Fruit fly (Drosophila melanogaster) whole organism, prepupa: ENCODE data around the gene CG7872.

ENCODE experiments used
- Blimp-1 ChIP-seq: fragments of 200-800 bp; sonication (Bioruptor generic); optimal IDR thresholded peaks from 3 replicates; lab custom pipeline; 2017; ENCODE audit warnings: missing biosample characterization, missing genetic modification characterization, mild to moderate bottlenecking, moderate library complexity, missing genetic modification reagents
- CG10631 ChIP-seq: fragments of 200-800 bp; sonication (Bioruptor generic); optimal IDR thresholded peaks from 2 replicates; lab custom pipeline; 2016; ENCODE audit warnings: missing biosample characterization, missing genetic modification characterization
- CG11762 ChIP-seq: fragments of 200-800 bp; sonication (Bioruptor generic); optimal IDR thresholded peaks from 3 replicates; lab custom pipeline; 2016; ENCODE audit warnings: missing biosample characterization, missing genetic modification characterization; ENCODE audit not compliant: insufficient read depth
- CG11902 ChIP-seq: fragments of 200-800 bp; sonication (Bioruptor generic); optimal IDR thresholded peaks from 3 replicates; lab custom pipeline; 2016; ENCODE audit warnings: missing biosample characterization, missing genetic modification characterization
- CG15336 ChIP-seq: fragments of 200-800 bp; sonication (Bioruptor generic); IDR thresholded peaks from 2 replicates; pipeline ENCODE4 v1.3.6; 2022; ENCODE audit warnings: missing biosample characterization, missing genetic modification characterization
- CG1621 ChIP-seq: fragments of 200-800 bp; sonication (Bioruptor generic); optimal IDR thresholded peaks from 3 replicates; lab custom pipeline; 2018; ENCODE audit warnings: missing biosample characterization, mild to moderate bottlenecking, missing genetic modification characterization
- CG3032 ChIP-seq: fragments of 200-800 bp; optimal IDR thresholded peaks from 2 replicates; lab custom pipeline; 2019; ENCODE audit warnings: missing biosample characterization, mild to moderate bottlenecking, missing genetic modification characterization, moderate library complexity
- CG31627 ChIP-seq: fragments of 200-800 bp; sonication (Bioruptor generic); optimal IDR thresholded peaks from 3 replicates; lab custom pipeline; 2016; ENCODE audit warnings: missing biosample characterization, missing genetic modification characterization
- CG32006 ChIP-seq: fragments of 200-800 bp; sonication (Bioruptor generic); optimal IDR thresholded peaks from 3 replicates; lab custom pipeline; 2017; ENCODE audit warnings: missing biosample characterization, mild to moderate bottlenecking, missing genetic modification characterization
- CG34406 ChIP-seq: fragments of 200-800 bp; sonication (Bioruptor generic); optimal IDR thresholded peaks from 3 replicates; lab custom pipeline; 2016; ENCODE audit warnings: missing biosample characterization, missing genetic modification characterization
- CG4318 ChIP-seq: fragments of 200-800 bp; sonication (Bioruptor generic); optimal IDR thresholded peaks from 3 replicates; lab custom pipeline; 2017; ENCODE audit warnings: missing biosample characterization, mild to moderate bottlenecking, missing genetic modification characterization
- CG6163 ChIP-seq: fragments of 200-800 bp; sonication (Bioruptor generic); IDR thresholded peaks from 3 replicates; pipeline ENCODE4 v1.3.6; 2022; ENCODE audit warnings: missing biosample characterization, missing genetic modification characterization
- CG6792 ChIP-seq: fragments of 200-800 bp; sonication (Bioruptor generic); optimal IDR thresholded peaks from 3 replicates; lab custom pipeline; 2016; ENCODE audit warnings: missing biosample characterization, missing genetic modification characterization
- CG6808 ChIP-seq: fragments of 200-800 bp; sonication (Bioruptor generic); optimal IDR thresholded peaks from 3 replicates; lab custom pipeline; 2017; ENCODE audit warnings: missing biosample characterization, missing genetic modification characterization, mild to moderate bottlenecking, moderate library complexity, missing genetic modification reagents
- CG8119 ChIP-seq: fragments of 200-800 bp; sonication (Bioruptor generic); IDR thresholded peaks from 3 replicates; pipeline ENCODE4 v1.3.6; 2022; ENCODE audit warnings: missing biosample characterization, missing genetic modification characterization
- CG8319 ChIP-seq: fragments of 200-800 bp; sonication (Bioruptor generic); optimal IDR thresholded peaks from 3 replicates; lab custom pipeline; 2016; ENCODE audit warnings: missing biosample characterization, missing genetic modification characterization
- CG8632 ChIP-seq: fragments of 200-800 bp; sonication (Bioruptor generic); optimal IDR thresholded peaks from 3 replicates; lab custom pipeline; 2016; ENCODE audit warnings: missing biosample characterization, missing genetic modification characterization
- CG9139 ChIP-seq: fragments of 200-800 bp; sonication (Bioruptor generic); optimal IDR thresholded peaks from 3 replicates; lab custom pipeline; 2017; ENCODE audit warnings: missing biosample characterization, mild to moderate bottlenecking, missing genetic modification characterization
- Eip78C ChIP-seq: fragments of 200-800 bp; sonication (Bioruptor generic); peaks from one replicate; lab custom pipeline; 2016; ENCODE audit warnings: missing biosample characterization, missing genetic modification characterization
- Eip93F ChIP-seq: fragments of 200-800 bp; sonication (Bioruptor generic); optimal IDR thresholded peaks from 2 replicates; lab custom pipeline; 2016; ENCODE audit warnings: missing biosample characterization, mild to moderate bottlenecking, missing genetic modification characterization
- Ets21C ChIP-seq: fragments of 200-800 bp; sonication (Bioruptor generic); optimal IDR thresholded peaks from 3 replicates; lab custom pipeline; 2016; ENCODE audit warnings: missing biosample characterization, missing genetic modification characterization
- Ets96B ChIP-seq: fragments of 200-800 bp; optimal IDR thresholded peaks from 2 replicates; lab custom pipeline; 2019; ENCODE audit warnings: missing biosample characterization, mild to moderate bottlenecking, missing genetic modification characterization, moderate library complexity
- Gug ChIP-seq: fragments of 200-800 bp; sonication (Bioruptor generic); IDR thresholded peaks from 2 replicates; pipeline ENCODE4 v1.3.6; 2022; ENCODE audit warnings: missing biosample characterization, missing genetic modification characterization
- Hr38 ChIP-seq: sonication (Bioruptor generic); optimal IDR thresholded peaks from 2 replicates; lab custom pipeline; 2016; ENCODE audit warnings: missing biosample characterization, missing genetic modification characterization
- Hr39 ChIP-seq: fragments of 200-800 bp; sonication (Bioruptor generic); optimal IDR thresholded peaks from 2 replicates; lab custom pipeline; 2016; ENCODE audit warnings: missing biosample characterization, missing genetic modification characterization
- Hr4 ChIP-seq: fragments of 200-800 bp; sonication (Bioruptor generic); optimal IDR thresholded peaks from 3 replicates; lab custom pipeline; 2016; ENCODE audit warnings: missing biosample characterization, missing genetic modification characterization
- Lpt ChIP-seq: fragments of 200-800 bp; sonication (Bioruptor generic); optimal IDR thresholded peaks from 3 replicates; lab custom pipeline; 2016; ENCODE audit warnings: missing biosample characterization, missing genetic modification characterization
- Met ChIP-seq: fragments of 200-800 bp; sonication (Bioruptor generic); optimal IDR thresholded peaks from 3 replicates; lab custom pipeline; 2016; ENCODE audit warnings: missing biosample characterization, missing genetic modification characterization
- OdsH ChIP-seq: fragments of 200-800 bp; sonication (Bioruptor generic); optimal IDR thresholded peaks from 3 replicates; lab custom pipeline; 2016; ENCODE audit warnings: missing biosample characterization, missing genetic modification characterization
- Sox102F ChIP-seq: fragments of 200-800 bp; sonication (Bioruptor generic); optimal IDR thresholded peaks from 2 replicates; lab custom pipeline; 2016; ENCODE audit warnings: missing biosample characterization, mild to moderate bottlenecking, missing genetic modification characterization
- Sox14 ChIP-seq: fragments of 200-800 bp; sonication (Bioruptor generic); optimal IDR thresholded peaks from 3 replicates; lab custom pipeline; 2016; ENCODE audit warnings: missing biosample characterization, missing genetic modification characterization
- acj6 ChIP-seq: fragments of 200-800 bp; sonication (Bioruptor generic); optimal IDR thresholded peaks from 3 replicates; lab custom pipeline; 2016; ENCODE audit warnings: missing biosample characterization, missing genetic modification characterization
- cyc ChIP-seq: fragments of 200-800 bp; sonication (Bioruptor generic); optimal IDR thresholded peaks from 3 replicates; lab custom pipeline; 2016; ENCODE audit warnings: missing biosample characterization, missing genetic modification characterization
- dac ChIP-seq: fragments of 200-800 bp; sonication (Bioruptor generic); optimal IDR thresholded peaks from 2 replicates; lab custom pipeline; 2017; ENCODE audit warnings: missing biosample characterization, mild to moderate bottlenecking, missing genetic modification characterization
- dsx ChIP-seq: fragments of 200-800 bp; optimal IDR thresholded peaks from 3 replicates; lab custom pipeline; 2019; ENCODE audit warnings: missing biosample characterization, mild to moderate bottlenecking, missing genetic modification characterization, moderate library complexity; ENCODE audit not compliant: poor library complexity, severe bottlenecking
- eg ChIP-seq: fragments of 200-800 bp; sonication (Bioruptor generic); IDR thresholded peaks from 3 replicates; pipeline ENCODE4 v1.3.6; 2022; ENCODE audit warnings: missing biosample characterization, missing genetic modification characterization
- fd59A ChIP-seq: fragments of 200-800 bp; sonication (Bioruptor generic); optimal IDR thresholded peaks from 2 replicates; lab custom pipeline; 2017; ENCODE audit warnings: missing biosample characterization, mild to moderate bottlenecking, missing genetic modification characterization, missing genetic modification reagents
- lz ChIP-seq: fragments of 200-800 bp; sonication (Bioruptor generic); optimal IDR thresholded peaks from 3 replicates; lab custom pipeline; 2016; ENCODE audit warnings: missing biosample characterization, missing genetic modification characterization
- net ChIP-seq: fragments of 200-800 bp; sonication (Bioruptor generic); optimal IDR thresholded peaks from 3 replicates; lab custom pipeline; 2016; ENCODE audit warnings: missing biosample characterization, missing genetic modification characterization
- salr ChIP-seq, 2 experiments: fragments of 200-800 bp; sonication (Bioruptor generic); optimal IDR thresholded peaks; 3 replicates each; lab custom pipeline; 2016 to 2018; ENCODE audit warnings: missing biosample characterization in 2 of 2, missing genetic modification characterization in 2 of 2, mild to moderate bottlenecking in 1 of 2
- ss ChIP-seq, 2 experiments: fragments of 200-800 bp; sonication (Bioruptor generic); optimal IDR thresholded peaks; 2 replicates in 1 of 2; 3 replicates in 1 of 2; lab custom pipeline; 2017 to 2018; ENCODE audit warnings: mild to moderate bottlenecking in 2 of 2, missing biosample characterization in 2 of 2, missing genetic modification characterization in 2 of 2, moderate library complexity in 1 of 2
- svp ChIP-seq: fragments of 200-800 bp; sonication (Bioruptor generic); peaks from one replicate; lab custom pipeline; 2016; ENCODE audit warnings: missing biosample characterization, missing genetic modification characterization
- topi ChIP-seq: fragments of 200-800 bp; sonication (Bioruptor generic); optimal IDR thresholded peaks from 3 replicates; lab custom pipeline; 2016; ENCODE audit warnings: missing biosample characterization, missing genetic modification characterization
- vri ChIP-seq: fragments of 200-800 bp; sonication (Bioruptor generic); optimal IDR thresholded peaks from 3 replicates; lab custom pipeline; 2016; ENCODE audit warnings: missing biosample characterization, mild to moderate bottlenecking, missing genetic modification characterization

The CG7872 gene

DNA sequence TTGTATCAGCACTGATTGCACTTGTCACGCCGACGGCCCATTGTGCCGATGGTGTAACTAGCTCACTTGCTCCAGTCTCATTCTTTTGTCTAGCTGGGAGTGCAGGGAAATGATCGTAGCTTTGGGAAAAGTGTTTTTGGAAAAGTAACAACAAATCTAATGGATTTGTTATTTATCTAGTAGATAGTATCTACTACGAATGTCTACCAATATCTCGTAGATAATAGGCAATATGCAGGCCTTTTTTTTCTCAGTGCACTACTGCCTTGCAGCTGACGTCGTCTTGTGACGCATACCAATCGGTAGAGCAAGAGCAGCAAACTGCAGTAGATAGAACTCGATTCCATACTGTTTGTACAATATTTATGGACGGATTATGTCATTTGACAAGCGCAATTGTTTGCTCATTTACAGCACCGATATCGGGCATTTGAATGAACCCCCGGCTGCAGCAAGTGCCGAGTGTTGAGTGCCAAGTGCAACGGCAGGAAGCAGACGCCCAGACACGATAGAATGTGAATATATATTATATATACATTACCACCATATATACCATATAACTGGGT, 34.4 kb upstream of the CG7872 start (continued):
- peak; percentile 2 for TF ChIP-seq net (GFP tag; lab: Kevin White, UChicago)
- peak; percentile 29 for TF ChIP-seq acj6
- TF ChIP-seq Ets96B (tag; lab: Kevin White, UChicago), result peak; percentile 2
- TF ChIP-seq Sox14 (GFP tag; lab: Kevin White, UChicago), result peak; percentile 61
- TF ChIP-seq CG10631 (GFP tag; lab: Kevin White, UChicago), result peak; percentile 58
- peak; percentile 53 for TF ChIP-seq vri (GFP tag; lab: Kevin White, UChicago)
- peak; percentile 60 for TF ChIP-seq CG32006 (GFP tag; lab: Kevin White, UChicago)
- no peak for TF ChIP-seq CG31627

DNA sequence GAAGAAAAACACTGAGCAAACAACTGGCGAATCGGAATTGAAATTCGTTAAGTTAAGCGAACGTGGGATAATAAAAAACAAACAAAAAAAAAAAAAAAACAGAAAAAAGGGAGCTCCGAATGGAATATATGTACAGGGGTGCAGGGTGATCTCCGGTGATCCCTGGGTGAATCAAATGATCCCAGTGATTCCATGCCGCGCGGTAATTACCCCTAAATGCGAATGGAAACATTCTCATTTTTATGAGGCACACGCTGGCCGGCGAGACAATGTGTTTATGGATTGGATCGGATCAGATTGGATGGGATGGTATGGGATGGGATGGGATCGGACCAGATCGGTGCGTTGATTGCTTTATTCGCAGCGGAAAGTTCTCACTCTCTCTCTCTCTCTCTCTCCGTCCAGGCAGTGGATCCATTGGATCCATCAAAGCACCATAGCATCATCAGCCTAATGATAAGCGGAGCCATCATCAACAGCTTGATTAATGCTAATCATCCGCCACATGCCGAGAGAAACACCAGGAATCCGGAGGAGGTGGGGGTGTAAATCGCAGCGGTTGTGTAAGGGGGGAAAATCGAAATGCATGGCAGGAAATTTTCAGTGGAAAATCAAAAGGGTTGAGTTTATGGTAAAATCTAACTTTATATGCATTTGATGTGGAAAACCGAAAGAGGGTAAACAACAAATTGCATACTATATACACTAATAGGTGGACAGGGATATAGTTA, 32.4 kb upstream of the CG7872 start:
- TF ChIP-seq svp (GFP tag; lab: Kevin White, UChicago), result peak; percentile 99
- peak; percentile 30 for TF ChIP-seq dsx
- no peak for TF ChIP-seq Gug (GFP tag; lab: Robert Waterston, UW)
- no peak for TF ChIP-seq CG10631 (GFP tag; lab: Kevin White, UChicago)
- no peak for TF ChIP-seq vri (GFP tag; lab: Kevin White, UChicago)
- no peak for TF ChIP-seq CG11902 (GFP tag; lab: Kevin White, UChicago)
- TF ChIP-seq Eip78C (GFP tag; lab: Kevin White, UChicago), result peak; percentile 44
- TF ChIP-seq eg (GFP tag; lab: Robert Waterston, UW), result no peak
- TF ChIP-seq CG3032 (tag; lab: Kevin White, UChicago), result no peak

DNA sequence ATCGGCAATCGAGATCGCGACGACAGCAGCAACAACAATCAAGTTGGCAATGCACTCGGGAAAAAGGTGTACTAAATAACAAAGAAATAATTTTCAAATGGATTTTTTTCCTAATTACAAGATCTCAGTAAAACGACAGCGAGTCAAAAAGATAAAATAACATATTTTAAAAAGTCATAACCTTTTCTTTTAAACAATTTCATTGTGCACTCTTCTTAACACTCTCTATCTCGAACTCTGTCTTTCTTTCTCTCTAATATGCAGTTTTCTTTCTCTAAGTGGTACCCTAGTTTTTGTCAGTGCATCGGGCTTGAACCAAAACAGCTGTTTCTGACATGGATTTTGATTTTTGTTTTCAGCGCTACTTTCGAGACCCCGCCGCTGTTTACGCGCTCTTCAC, 28.9 kb upstream of the CG7872 start:
- TF ChIP-seq Gug (GFP tag; lab: Robert Waterston, UW), result peak; percentile 74
- TF ChIP-seq dsx, result peak; percentile 4
- TF ChIP-seq CG4318 (GFP tag; lab: Kevin White, UChicago), result peak; percentile 72
- peak; percentile 41 for TF ChIP-seq CG6792 (GFP tag; lab: Kevin White, UChicago)
- TF ChIP-seq Eip93F (GFP tag; lab: Kevin White, UChicago), result no peak
- TF ChIP-seq net (GFP tag; lab: Kevin White, UChicago), result peak; percentile 61
- peak; percentile 57 for TF ChIP-seq Sox102F (GFP tag; lab: Kevin White, UChicago)
- peak; percentile 4 for TF ChIP-seq fd59A (GFP tag; lab: Kevin White, UChicago)
- TF ChIP-seq Eip78C (GFP tag; lab: Kevin White, UChicago), result peak; percentile 88
- peak; percentile 29 for TF ChIP-seq CG8632 (GFP tag; lab: Kevin White, UChicago)
- TF ChIP-seq dac (GFP tag; lab: Kevin White, UChicago), result peak; percentile 40
- peak; percentile 83 for TF ChIP-seq eg (GFP tag; lab: Robert Waterston, UW)
- peak; percentile 64 for TF ChIP-seq Hr39 (GFP tag; lab: Kevin White, UChicago)
- peak; percentile 70 for TF ChIP-seq Met (GFP tag; lab: Kevin White, UChicago)
- no peak for TF ChIP-seq CG6808 (GFP tag; lab: Kevin White, UChicago)
- TF ChIP-seq Ets21C (GFP tag; lab: Kevin White, UChicago), result peak; percentile 30
- peak; percentile 83 for TF ChIP-seq CG8119 (GFP tag; lab: Robert Waterston, UW)
- TF ChIP-seq Ets96B (tag; lab: Kevin White, UChicago), result peak; percentile 10
- TF ChIP-seq Blimp-1 (GFP tag; lab: Kevin White, UChicago), result peak; percentile 12
- peak; percentile 68 for TF ChIP-seq cyc (GFP tag; lab: Kevin White, UChicago)
- peak; percentile 55 for TF ChIP-seq Sox14 (GFP tag; lab: Kevin White, UChicago)
- TF ChIP-seq OdsH (GFP tag; lab: Kevin White, UChicago), result peak; percentile 65
- TF ChIP-seq vri (GFP tag; lab: Kevin White, UChicago), result peak; percentile 14
- peak; percentile 50 for TF ChIP-seq CG8319 (GFP tag; lab: Kevin White, UChicago)
- no peak for TF ChIP-seq Hr38 (GFP tag; lab: Kevin White, UChicago)
- peak; percentile 25 for TF ChIP-seq CG11762 (GFP tag; lab: Kevin White, UChicago)
- TF ChIP-seq CG6163 (GFP tag; lab: Robert Waterston, UW), result peak; percentile 74
- TF ChIP-seq CG9139 (GFP tag; lab: Kevin White, UChicago), result no peak
- TF ChIP-seq ss (GFP tag; optimal IDR thresholded peaks at IDR 0.05; lab: Kevin White, UChicago), result no peak
- peak; percentile 67 for TF ChIP-seq topi (GFP tag; lab: Kevin White, UChicago)
- peak; percentile 52 for TF ChIP-seq CG10631 (GFP tag; lab: Kevin White, UChicago)
- TF ChIP-seq CG1621, result no peak
- peak; percentile 32 for TF ChIP-seq CG34406 (GFP tag; lab: Kevin White, UChicago)
- TF ChIP-seq salr (GFP tag; optimal IDR thresholded peaks at IDR 0.05; lab: Kevin White, UChicago), result peak in 1 of 2 experiments; percentile 37
- peak; percentile 77 for TF ChIP-seq CG15336 (GFP tag; lab: Robert Waterston, UW)
- TF ChIP-seq lz (GFP tag; lab: Kevin White, UChicago), result peak; percentile 63
- TF ChIP-seq Lpt (GFP tag; lab: Kevin White, UChicago), result peak; percentile 41
- peak; percentile 76 for TF ChIP-seq Hr4
- TF ChIP-seq CG3032 (tag; lab: Kevin White, UChicago), result peak; percentile 30
